ENCODE assay signal across 1 fruit fly cellular context in genomic region chr3L:5764922-5765843, dm6.
TF ChIP-seq lines count a peak whose summit lies in the region.

Gene CG10576, minus strand, starts transcription at chr3L:5765702.

TF ChIP-seq in whole organism, embryonic, 481 proteins besides CTCF, POLR2A, EP300 and RAD21 (continued from another document and continues in another):
- no peak for TF ChIP-seq Atf3 (GFP tag; optimal IDR thresholded peaks at IDR 0.05; lab: Kevin White, UChicago)
- no peak for TF ChIP-seq maf-S (GFP tag; optimal IDR thresholded peaks at IDR 0.05; lab: Kevin White, UChicago)
- no peak for TF ChIP-seq da (GFP tag; optimal IDR thresholded peaks at IDR 0.05; lab: Kevin White, UChicago)
- no peak for TF ChIP-seq CG11723 (GFP tag; optimal IDR thresholded peaks at IDR 0.05; lab: Kevin White, UChicago)
- TF ChIP-seq nau (GFP tag; optimal IDR thresholded peaks at IDR 0.05; lab: Kevin White, UChicago): no peak
- no peak for TF ChIP-seq fd3F (GFP tag; optimal IDR thresholded peaks at IDR 0.05; lab: Kevin White, UChicago)
- TF ChIP-seq chn (GFP tag; optimal IDR thresholded peaks at IDR 0.05; lab: Kevin White, UChicago): no peak
- no peak for TF ChIP-seq Taf1 (GFP tag; IDR thresholded peaks at IDR 0.05; lab: Robert Waterston, UW)
- TF ChIP-seq Hmx (GFP tag; optimal IDR thresholded peaks at IDR 0.05; lab: Kevin White, UChicago): no peak
- no peak for TF ChIP-seq Optix (GFP tag; IDR thresholded peaks at IDR 0.05; lab: Robert Waterston, UW)
- TF ChIP-seq sna (GFP tag; IDR thresholded peaks at IDR 0.05; lab: Robert Waterston, UW; ENCODE audit: partially characterized antibody): 0 out of 2 replicates have a peak, but pooled peaks have one; percentile 45
- 0 out of 3 replicates have a peak, but pooled peaks have one; percentile 36 for TF ChIP-seq HLH4C (GFP tag; IDR thresholded peaks at IDR 0.05; lab: Robert Waterston, UW; ENCODE audit: partially characterized antibody)
- TF ChIP-seq CG8944 (GFP tag; optimal IDR thresholded peaks at IDR 0.05; lab: Kevin White, UChicago): no peak
- no peak for TF ChIP-seq CG9609 (GFP tag; optimal IDR thresholded peaks at IDR 0.05; lab: Kevin White, UChicago)
- TF ChIP-seq H15 (GFP tag; IDR thresholded peaks at IDR 0.05; lab: Robert Waterston, UW): no peak
- TF ChIP-seq sens (GFP tag; lab: Kevin White, UChicago): no peak
- TF ChIP-seq CG1792 (GFP tag; optimal IDR thresholded peaks at IDR 0.05; lab: Kevin White, UChicago): no peak
- TF ChIP-seq CG16779 (GFP tag; IDR thresholded peaks at IDR 0.05; lab: Robert Waterston, UW): no peak
- TF ChIP-seq PHDP (tag; optimal IDR thresholded peaks at IDR 0.05; lab: Kevin White, UChicago): no peak
- no peak for TF ChIP-seq vnd (GFP tag; IDR thresholded peaks at IDR 0.05; lab: Robert Waterston, UW; ENCODE audit: partially characterized antibody)
- no peak for TF ChIP-seq CG11093 (GFP tag; IDR thresholded peaks at IDR 0.05; lab: Robert Waterston, UW)
- no peak for TF ChIP-seq CG5180 (GFP tag; optimal IDR thresholded peaks at IDR 0.05; lab: Kevin White, UChicago)
- no peak for TF ChIP-seq chm (GFP tag; IDR thresholded peaks at IDR 0.05; lab: Robert Waterston, UW)
- TF ChIP-seq CG4730 (GFP tag; IDR thresholded peaks at IDR 0.05; lab: Robert Waterston, UW): no peak
- no peak for TF ChIP-seq tgo (GFP tag; IDR thresholded peaks at IDR 0.05; lab: Robert Waterston, UW)
- TF ChIP-seq CG17385 (GFP tag; optimal IDR thresholded peaks at IDR 0.05; lab: Kevin White, UChicago): no peak
- no peak for TF ChIP-seq CG3407 (GFP tag; optimal IDR thresholded peaks at IDR 0.05; lab: Kevin White, UChicago)
- no peak for TF ChIP-seq CG2678 (tag; optimal IDR thresholded peaks at IDR 0.05; lab: Kevin White, UChicago)
- TF ChIP-seq en (GFP tag; optimal IDR thresholded peaks at IDR 0.05; lab: Kevin White, UChicago): no peak
- peak; percentile 38; the same call in 1 of the 2 replicates for TF ChIP-seq ato (GFP tag; IDR thresholded peaks at IDR 0.05; lab: Robert Waterston, UW; ENCODE audit: partially characterized antibody)
- TF ChIP-seq Sry-δ (GFP tag; optimal IDR thresholded peaks at IDR 0.05; lab: Kevin White, UChicago): peak; percentile 68
- no peak for TF ChIP-seq CG10462 (GFP tag; optimal IDR thresholded peaks at IDR 0.05; lab: Kevin White, UChicago)
- no peak for TF ChIP-seq Jarid2 (GFP tag; optimal IDR thresholded peaks at IDR 0.05; lab: Kevin White, UChicago)
- TF ChIP-seq trem (tag; optimal IDR thresholded peaks at IDR 0.05; lab: Kevin White, UChicago): peak; percentile 95
- TF ChIP-seq ind (GFP tag; optimal IDR thresholded peaks at IDR 0.05; lab: Kevin White, UChicago): no peak
- TF ChIP-seq Vsx1 (GFP tag; optimal IDR thresholded peaks at IDR 0.05; lab: Kevin White, UChicago): no peak
- no peak for TF ChIP-seq crp (GFP tag; optimal IDR thresholded peaks at IDR 0.05; lab: Kevin White, UChicago)
- no peak for TF ChIP-seq cg (GFP tag; optimal IDR thresholded peaks at IDR 0.05; lab: Kevin White, UChicago)
- no peak for TF ChIP-seq CG7928 (GFP tag; optimal IDR thresholded peaks at IDR 0.05; lab: Kevin White, UChicago)
- TF ChIP-seq CG14667 (GFP tag; IDR thresholded peaks at IDR 0.05; lab: Robert Waterston, UW): no peak
- no peak for TF ChIP-seq CG6654 (GFP tag; optimal IDR thresholded peaks at IDR 0.05; lab: Kevin White, UChicago)
- TF ChIP-seq CG13775 (GFP tag; optimal IDR thresholded peaks at IDR 0.05; lab: Kevin White, UChicago): no peak
- TF ChIP-seq CG8765 (GFP tag; IDR thresholded peaks at IDR 0.05; lab: Robert Waterston, UW): no peak
- no peak for TF ChIP-seq gsb-n (tag; optimal IDR thresholded peaks at IDR 0.05; lab: Kevin White, UChicago)
- no peak for TF ChIP-seq sr (GFP tag; IDR thresholded peaks at IDR 0.05; lab: Robert Waterston, UW)
- TF ChIP-seq CG43689 (GFP tag; IDR thresholded peaks at IDR 0.05; lab: Robert Waterston, UW): no peak
- peak; percentile 58 for TF ChIP-seq CG10267 (tag; optimal IDR thresholded peaks at IDR 0.05; lab: Kevin White, UChicago)
- peak; percentile 2 for TF ChIP-seq HLHmδ (GFP tag; optimal IDR thresholded peaks at IDR 0.05; lab: Kevin White, UChicago)
- TF ChIP-seq NK7.1 (GFP tag; optimal IDR thresholded peaks at IDR 0.05; lab: Kevin White, UChicago): no peak
- TF ChIP-seq Adf1 (GFP tag; IDR thresholded peaks at IDR 0.05; lab: Robert Waterston, UW): no peak
- no peak for TF ChIP-seq wdn (GFP tag; IDR thresholded peaks at IDR 0.05; lab: Robert Waterston, UW)
- TF ChIP-seq CG33213 (GFP tag; optimal IDR thresholded peaks at IDR 0.05; lab: Kevin White, UChicago): no peak
- no peak for TF ChIP-seq Nf-YA (GFP tag; IDR thresholded peaks at IDR 0.05; lab: Robert Waterston, UW)
- TF ChIP-seq nerfin-2 (GFP tag; IDR thresholded peaks at IDR 0.05; lab: Robert Waterston, UW; ENCODE audit: partially characterized antibody): no peak
- TF ChIP-seq CG18476 (GFP tag; optimal IDR thresholded peaks at IDR 0.05; lab: Kevin White, UChicago): no peak
- no peak for TF ChIP-seq CG17361 (GFP tag; IDR thresholded peaks at IDR 0.05; lab: Robert Waterston, UW)
- peak; percentile 22 for TF ChIP-seq CG9727 (GFP tag; optimal IDR thresholded peaks at IDR 0.05; lab: Kevin White, UChicago)
- TF ChIP-seq CG12299 (tag; optimal IDR thresholded peaks at IDR 0.05; lab: Kevin White, UChicago): no peak
- TF ChIP-seq lbe (GFP tag; optimal IDR thresholded peaks at IDR 0.05; lab: Kevin White, UChicago): no peak
- no peak for TF ChIP-seq br (optimal IDR thresholded peaks at IDR 0.05; lab: Kevin White, UChicago)
- TF ChIP-seq CG7271 (tag; optimal IDR thresholded peaks at IDR 0.05; lab: Kevin White, UChicago): no peak
- TF ChIP-seq CG7357 (GFP tag; IDR thresholded peaks at IDR 0.05; lab: Robert Waterston, UW): no peak
- no peak for TF ChIP-seq Mrtf (GFP tag; IDR thresholded peaks at IDR 0.05; lab: Robert Waterston, UW)
- TF ChIP-seq prd (optimal IDR thresholded peaks at IDR 0.05; lab: Kevin White, UChicago): no peak
- TF ChIP-seq prd (GFP tag; IDR thresholded peaks at IDR 0.05; lab: Robert Waterston, UW): 0 out of 3 replicates have a peak, but pooled peaks have one; percentile 8
- TF ChIP-seq dimm (GFP tag; IDR thresholded peaks at IDR 0.05; lab: Robert Waterston, UW): no peak
- TF ChIP-seq CG1233 (GFP tag; optimal IDR thresholded peaks at IDR 0.05; lab: Kevin White, UChicago): no peak
- TF ChIP-seq Nf-YC (tag; optimal IDR thresholded peaks at IDR 0.05; lab: Kevin White, UChicago): no peak
- TF ChIP-seq zf30C (GFP tag; optimal IDR thresholded peaks at IDR 0.05; lab: Kevin White, UChicago): no peak
- no peak for TF ChIP-seq CG10321 (GFP tag; IDR thresholded peaks at IDR 0.05; lab: Robert Waterston, UW)
- peak; percentile 56 for TF ChIP-seq Dref (GFP tag; IDR thresholded peaks at IDR 0.05; lab: Robert Waterston, UW)
- peak; percentile 36 for TF ChIP-seq CG16863 (GFP tag; optimal IDR thresholded peaks at IDR 0.05; lab: Kevin White, UChicago)
- TF ChIP-seq Meics (GFP tag; optimal IDR thresholded peaks at IDR 0.05; lab: Kevin White, UChicago): no peak
- no peak for TF ChIP-seq ken (GFP tag; IDR thresholded peaks at IDR 0.05; lab: Robert Waterston, UW)
- TF ChIP-seq sima (GFP tag; optimal IDR thresholded peaks at IDR 0.05; lab: Kevin White, UChicago): no peak
- TF ChIP-seq grau (tag; optimal IDR thresholded peaks at IDR 0.05; lab: Kevin White, UChicago): no peak
- TF ChIP-seq gcm2 (GFP tag; optimal IDR thresholded peaks at IDR 0.05; lab: Kevin White, UChicago): no peak
- TF ChIP-seq CG13296 (GFP tag; optimal IDR thresholded peaks at IDR 0.05; lab: Kevin White, UChicago): no peak
- TF ChIP-seq sisA (GFP tag; IDR thresholded peaks at IDR 0.05; lab: Robert Waterston, UW): no peak
- peak; percentile 80 for TF ChIP-seq E2f2 (GFP tag; IDR thresholded peaks at IDR 0.05; lab: Robert Waterston, UW)
- TF ChIP-seq Dad (GFP tag; optimal IDR thresholded peaks at IDR 0.05; lab: Kevin White, UChicago): peak; percentile 6
- peak; percentile 46; the same call in 1 of the 3 replicates for TF ChIP-seq Doc3 (GFP tag; IDR thresholded peaks at IDR 0.05; lab: Robert Waterston, UW; ENCODE audit: partially characterized antibody)
- peak in 1 of 2 experiments; percentile 8 for TF ChIP-seq dpn (GFP tag; optimal IDR thresholded peaks at IDR 0.05; lab: Kevin White, UChicago)
- no peak for TF ChIP-seq jumu (GFP tag; optimal IDR thresholded peaks at IDR 0.05; lab: Kevin White, UChicago)
- TF ChIP-seq sens-2 (GFP tag; IDR thresholded peaks at IDR 0.05; lab: Robert Waterston, UW): no peak
- TF ChIP-seq CG15269 (tag; optimal IDR thresholded peaks at IDR 0.05; lab: Kevin White, UChicago): no peak
- no peak for TF ChIP-seq eve (GFP tag; optimal IDR thresholded peaks at IDR 0.05; lab: Kevin White, UChicago)
- no peak for TF ChIP-seq Lhr (GFP tag; optimal IDR thresholded peaks at IDR 0.05; lab: Kevin White, UChicago)
- no peak for TF ChIP-seq pan (optimal IDR thresholded peaks at IDR 0.05; lab: Kevin White, UChicago)
- TF ChIP-seq pan (GFP tag; optimal IDR thresholded peaks at IDR 0.05 in 1 of 2, IDR thresholded peaks at IDR 0.05 in 1 of 2): no peak
- no peak for TF ChIP-seq CG11085 (GFP tag; IDR thresholded peaks at IDR 0.05; lab: Robert Waterston, UW)
- TF ChIP-seq CG12104 (GFP tag; optimal IDR thresholded peaks at IDR 0.05; lab: Kevin White, UChicago): no peak
- TF ChIP-seq lov (optimal IDR thresholded peaks at IDR 0.05; lab: Kevin White, UChicago): no peak
- TF ChIP-seq lov (GFP tag; IDR thresholded peaks at IDR 0.05; lab: Robert Waterston, UW): no peak
- no peak for TF ChIP-seq al (GFP tag; IDR thresholded peaks at IDR 0.05; lab: Robert Waterston, UW)
- TF ChIP-seq btn (GFP tag; optimal IDR thresholded peaks at IDR 0.05; lab: Kevin White, UChicago): no peak
- no peak for TF ChIP-seq croc (GFP tag; conservative IDR thresholded peaks at IDR 0.05; lab: Robert Waterston, UW)
- no peak for TF ChIP-seq CG10366 (GFP tag; IDR thresholded peaks at IDR 0.05; lab: Robert Waterston, UW)
- no peak for TF ChIP-seq CG8478 (optimal IDR thresholded peaks at IDR 0.05; lab: Kevin White, UChicago)
- no peak for TF ChIP-seq klu (GFP tag; IDR thresholded peaks at IDR 0.05; lab: Robert Waterston, UW)
- TF ChIP-seq dysf (GFP tag; IDR thresholded peaks at IDR 0.05; lab: Robert Waterston, UW): no peak
- TF ChIP-seq CG6813 (GFP tag; optimal IDR thresholded peaks at IDR 0.05; lab: Kevin White, UChicago): no peak
- TF ChIP-seq CG4854 (GFP tag; optimal IDR thresholded peaks at IDR 0.05; lab: Kevin White, UChicago): no peak
- TF ChIP-seq inv (GFP tag; IDR thresholded peaks at IDR 0.05; lab: Robert Waterston, UW; ENCODE audit: partially characterized antibody): peak; percentile 58
- no peak for TF ChIP-seq CG15479 (GFP tag; optimal IDR thresholded peaks at IDR 0.05; lab: Kevin White, UChicago)
- TF ChIP-seq CG14965 (GFP tag; optimal IDR thresholded peaks at IDR 0.05; lab: Kevin White, UChicago; ENCODE audit: borderline replicate concordance): no peak
- peak; percentile 18 for TF ChIP-seq CHES-1-like (GFP tag; optimal IDR thresholded peaks at IDR 0.05; lab: Kevin White, UChicago)
- no peak for TF ChIP-seq CG18599 (GFP tag; optimal IDR thresholded peaks at IDR 0.05; lab: Kevin White, UChicago)
- no peak for TF ChIP-seq bowl (GFP tag; IDR thresholded peaks at IDR 0.05; lab: Robert Waterston, UW)
- TF ChIP-seq Dip2 (GFP tag; IDR thresholded peaks at IDR 0.05; lab: Robert Waterston, UW): no peak
- TF ChIP-seq Sin3A (optimal IDR thresholded peaks at IDR 0.05; lab: Kevin White, UChicago): peak; percentile 94
- TF ChIP-seq CG3065 (GFP tag; optimal IDR thresholded peaks at IDR 0.05; lab: Kevin White, UChicago): peak; percentile 12
- TF ChIP-seq CG2129 (GFP tag; IDR thresholded peaks at IDR 0.05; lab: Robert Waterston, UW; ENCODE audit: partially characterized antibody): no peak
- TF ChIP-seq NFAT (GFP tag; IDR thresholded peaks at IDR 0.05; lab: Robert Waterston, UW): no peak
- TF ChIP-seq D (optimal IDR thresholded peaks at IDR 0.05; lab: Kevin White, UChicago): peak; percentile 54
- TF ChIP-seq D (GFP tag; optimal IDR thresholded peaks at IDR 0.05; lab: Kevin White, UChicago): no peak
- TF ChIP-seq sob (GFP tag; IDR thresholded peaks at IDR 0.05; lab: Robert Waterston, UW): no peak
- TF ChIP-seq CG1832 (GFP tag; optimal IDR thresholded peaks at IDR 0.05; lab: Kevin White, UChicago): no peak
- no peak for TF ChIP-seq az2 (GFP tag; optimal IDR thresholded peaks at IDR 0.05; lab: Kevin White, UChicago)
- TF ChIP-seq Poxn (GFP tag; IDR thresholded peaks at IDR 0.05; lab: Robert Waterston, UW): no peak
- no peak for TF ChIP-seq zen2 (GFP tag; IDR thresholded peaks at IDR 0.05; lab: Robert Waterston, UW; ENCODE audit: partially characterized antibody)
- TF ChIP-seq CG2199 (GFP tag; IDR thresholded peaks at IDR 0.05; lab: Robert Waterston, UW): no peak
- TF ChIP-seq Blimp-1 (GFP tag; optimal IDR thresholded peaks at IDR 0.05; lab: Kevin White, UChicago): no peak
- TF ChIP-seq TFAM (GFP tag; optimal IDR thresholded peaks at IDR 0.05; lab: Kevin White, UChicago): no peak
- TF ChIP-seq dmrt99B (tag; optimal IDR thresholded peaks at IDR 0.05; lab: Kevin White, UChicago): no peak
- TF ChIP-seq eyg (GFP tag; optimal IDR thresholded peaks at IDR 0.05; lab: Kevin White, UChicago): no peak
- TF ChIP-seq CG13287 (GFP tag; IDR thresholded peaks at IDR 0.05; lab: Robert Waterston, UW; ENCODE audit: partially characterized antibody): peak; percentile 74
- no peak for TF ChIP-seq CG5245 (GFP tag; optimal IDR thresholded peaks at IDR 0.05; lab: Kevin White, UChicago)
- TF ChIP-seq Tbp (GFP tag; optimal IDR thresholded peaks at IDR 0.05; lab: Kevin White, UChicago): peak; percentile 78
- no peak for TF ChIP-seq CG10543 (GFP tag; optimal IDR thresholded peaks at IDR 0.05; lab: Kevin White, UChicago)
- no peak for TF ChIP-seq B-H2 (GFP tag; optimal IDR thresholded peaks at IDR 0.05; lab: Kevin White, UChicago)
- no peak for TF ChIP-seq CG6689 (GFP tag; IDR thresholded peaks at IDR 0.05; lab: Robert Waterston, UW)
- no peak for TF ChIP-seq z (GFP tag; IDR thresholded peaks at IDR 0.05; lab: Robert Waterston, UW)
- TF ChIP-seq odd (GFP tag; optimal IDR thresholded peaks at IDR 0.05; lab: Kevin White, UChicago): no peak
- peak in 1 of 3 experiments; percentile 4 for TF ChIP-seq lola (GFP tag; optimal IDR thresholded peaks at IDR 0.05; lab: Kevin White, UChicago)
- TF ChIP-seq dati (GFP tag; IDR thresholded peaks at IDR 0.05; lab: Robert Waterston, UW): no peak
- no peak for TF ChIP-seq CG11456 (GFP tag; IDR thresholded peaks at IDR 0.05; lab: Robert Waterston, UW)
- TF ChIP-seq Xbp1 (GFP tag; optimal IDR thresholded peaks at IDR 0.05; lab: Kevin White, UChicago): peak; percentile 43
- TF ChIP-seq Stat92E (GFP tag; optimal IDR thresholded peaks at IDR 0.05; lab: Kevin White, UChicago): no peak
